Worm (Caenorhabditis elegans) whole organism, L4 larva: Measurements from ENCODE around the gene R102.6.

Experiments used
- D1046.2 ChIP-seq: fragments of 200-800 bp; sonication (Bioruptor generic); IDR thresholded peaks from 2 replicates; pipeline ENCODE4 v1.3.6; 2022; ENCODE audit warnings: missing genetic modification characterization, missing compliant biosample characterization
- F10B5.3 ChIP-seq: sonication (generic microtip); optimal IDR thresholded peaks from 2 replicates; lab custom pipeline; 2016; ENCODE audit warnings: mild to moderate bottlenecking, missing genetic modification characterization, missing compliant biosample characterization
- F49E8.2 ChIP-seq: sonication (generic microtip); optimal IDR thresholded peaks from 2 replicates; lab custom pipeline; 2016; ENCODE audit warnings: missing compliant biosample characterization, mild to moderate bottlenecking, missing genetic modification characterization, borderline replicate concordance
- R02D3.7 ChIP-seq: fragments of 150-350 bp; sonication (generic microtip); optimal IDR thresholded peaks from 3 replicates; lab custom pipeline; 2014; ENCODE audit warnings: missing biosample characterization, missing genetic modification characterization
- T20F7.1 ChIP-seq: fragments of 200-800 bp; sonication (Bioruptor generic); optimal IDR thresholded peaks from 2 replicates; lab custom pipeline; 2018; ENCODE audit warnings: mild to moderate bottlenecking, missing genetic modification characterization, missing compliant biosample characterization
- T26A8.4 ChIP-seq: fragments of 200-800 bp; sonication (Bioruptor generic); IDR thresholded peaks from 2 replicates; pipeline ENCODE4 v1.3.6; 2022; ENCODE audit warnings: missing genetic modification characterization, missing compliant biosample characterization
- Y5F2A.4 ChIP-seq: fragments of 200-800 bp; sonication (Bioruptor generic); optimal IDR thresholded peaks from 2 replicates; lab custom pipeline; 2018; ENCODE audit warnings: mild to moderate bottlenecking, missing genetic modification characterization, missing compliant biosample characterization
- ZK337.2 ChIP-seq: fragments of 200-800 bp; sonication (Bioruptor generic); IDR thresholded peaks from 2 replicates; pipeline ENCODE4 v1.3.6; 2022; ENCODE audit warnings: missing genetic modification reagents, missing genetic modification characterization, missing compliant biosample characterization
- aha-1 ChIP-seq: fragments of 150-350 bp; peaks from one replicate; lab custom pipeline; 2014; ENCODE audit warnings: missing biosample characterization, missing genetic modification characterization
- aly-2 ChIP-seq: sonication (generic microtip); optimal IDR thresholded peaks from 2 replicates; lab custom pipeline; 2018; ENCODE audit warnings: missing biosample characterization, missing genetic modification characterization
- ceh-20 ChIP-seq: fragments of 200-800 bp; sonication (Bioruptor generic); IDR thresholded peaks from 2 replicates; pipeline ENCODE4 v1.3.6; 2022; ENCODE audit warnings: missing genetic modification reagents, missing genetic modification characterization, missing compliant biosample characterization
- ceh-62 ChIP-seq: sonication (generic microtip); optimal IDR thresholded peaks from 2 replicates; lab custom pipeline; 2017; ENCODE audit warnings: missing biosample characterization, missing genetic modification characterization
- ces-1 ChIP-seq: fragments of 150-350 bp; sonication (generic microtip); optimal IDR thresholded peaks from 4 replicates; lab custom pipeline; 2014; ENCODE audit warnings: missing biosample characterization, missing genetic modification reagents, missing genetic modification characterization
- daf-19 ChIP-seq: fragments of 200-800 bp; sonication (Bioruptor generic); conservative IDR thresholded peaks from 2 replicates; pipeline ENCODE4 v1.3.6; 2022; ENCODE audit warnings: missing genetic modification characterization, missing compliant biosample characterization
- daf-8 ChIP-seq: fragments of 200-800 bp; sonication (Bioruptor generic); IDR thresholded peaks from 2 replicates; pipeline ENCODE4 v1.3.6; 2022; ENCODE audit warnings: missing genetic modification characterization, missing compliant biosample characterization
- dmd-6 ChIP-seq: fragments of 200-800 bp; sonication (Bioruptor generic); IDR thresholded peaks from 2 replicates; pipeline ENCODE4 v1.3.6; 2022; ENCODE audit warnings: missing genetic modification reagents, missing genetic modification characterization, missing compliant biosample characterization
- dmd-8 ChIP-seq: fragments of 200-800 bp; sonication (Bioruptor generic); IDR thresholded peaks from 2 replicates; pipeline ENCODE4 v1.3.6; 2022; ENCODE audit warnings: missing genetic modification characterization, missing compliant biosample characterization
- dpl-1 ChIP-seq: fragments of 150-350 bp; optimal IDR thresholded peaks from 2 replicates; lab custom pipeline; 2014; ENCODE audit warnings: missing biosample characterization, missing genetic modification reagents, missing genetic modification characterization
- egl-27 ChIP-seq: sonication (generic microtip); optimal IDR thresholded peaks from 3 replicates; lab custom pipeline; 2017; ENCODE audit warnings: missing biosample characterization, missing genetic modification reagents, missing genetic modification characterization
- egl-43 ChIP-seq: fragments of 200-800 bp; sonication (Bioruptor generic); IDR thresholded peaks from 2 replicates; pipeline ENCODE4 v1.3.6; 2022; ENCODE audit warnings: missing genetic modification reagents, missing genetic modification characterization, missing compliant biosample characterization
- hif-1 ChIP-seq, 2 experiments: sonication (generic microtip); optimal IDR thresholded peaks; 2 replicates each; lab custom pipeline; 2016 to 2017; ENCODE audit warnings: missing compliant biosample characterization in 2 of 2, missing genetic modification characterization in 2 of 2, missing genetic modification reagents in 2 of 2, missing genotype in 2 of 2, mild to moderate bottlenecking in 1 of 2
- hlh-11 ChIP-seq: fragments of 200-800 bp; sonication (Bioruptor generic); optimal IDR thresholded peaks from 2 replicates; lab custom pipeline; 2018; ENCODE audit warnings: mild to moderate bottlenecking, missing genetic modification characterization, missing compliant biosample characterization
- hmg-1.1 ChIP-seq: fragments of 200-800 bp; sonication (Bioruptor generic); IDR thresholded peaks from 2 replicates; pipeline ENCODE4 v1.3.6; 2022; ENCODE audit warnings: missing genetic modification reagents, missing genetic modification characterization, missing compliant biosample characterization
- jun-1 ChIP-seq: fragments of 150-350 bp; optimal IDR thresholded peaks from 2 replicates; lab custom pipeline; 2014; ENCODE audit warnings: missing biosample characterization, missing genetic modification reagents, missing genetic modification characterization
- lim-7 ChIP-seq: fragments of 200-800 bp; sonication (Bioruptor generic); IDR thresholded peaks from 2 replicates; pipeline ENCODE4 v1.3.6; 2022; ENCODE audit warnings: missing genetic modification characterization, missing compliant biosample characterization
- lin-39 ChIP-seq: fragments of 150-350 bp; optimal IDR thresholded peaks from 2 replicates; lab custom pipeline; 2014; ENCODE audit warnings: missing biosample characterization, missing genetic modification reagents, missing genetic modification characterization
- lsy-2 ChIP-seq, 2 experiments: fragments of 150-350 bp in 1 of 2; sonication (generic microtip) in 1 of 2; optimal IDR thresholded peaks; 2 replicates each; lab custom pipeline; 2014 to 2017; ENCODE audit warnings: missing biosample characterization in 2 of 2, missing genetic modification characterization in 2 of 2
- madf-5 ChIP-seq, 2 experiments: fragments of 200-800 bp; sonication (Bioruptor generic); IDR thresholded peaks; 2 replicates each; pipeline ENCODE4 v1.3.6; 2022; ENCODE audit warnings: missing compliant biosample characterization in 2 of 2, missing genetic modification characterization in 2 of 2
- madf-9 ChIP-seq: fragments of 200-800 bp; sonication (Bioruptor generic); conservative IDR thresholded peaks from 2 replicates; pipeline ENCODE4 v1.3.6; 2022; ENCODE audit warnings: missing genetic modification reagents, missing genetic modification characterization, missing compliant biosample characterization
- mdl-1 ChIP-seq, 2 experiments: fragments of 150-350 bp in 1 of 2; sonication (generic microtip) in 1 of 2; optimal IDR thresholded peaks; 2 replicates each; lab custom pipeline; 2014 to 2017; ENCODE audit warnings: missing biosample characterization in 2 of 2, missing genetic modification characterization in 2 of 2
- mes-2 ChIP-seq: sonication (generic microtip); optimal IDR thresholded peaks from 2 replicates; lab custom pipeline; 2016; ENCODE audit warnings: missing genotype, mild to moderate bottlenecking, missing genetic modification characterization, missing compliant biosample characterization; ENCODE audit not compliant: poor library complexity, severe bottlenecking
- nhr-25 ChIP-seq: sonication (generic microtip); optimal IDR thresholded peaks from 2 replicates; lab custom pipeline; 2017; ENCODE audit warnings: missing genetic modification characterization, mild to moderate bottlenecking, missing compliant biosample characterization, antibody characterized with exemption, moderate library complexity, borderline replicate concordance; ENCODE audit not compliant: insufficient read depth
- nhr-28 ChIP-seq: fragments of 150-350 bp; optimal IDR thresholded peaks from 2 replicates; lab custom pipeline; 2014; ENCODE audit warnings: missing biosample characterization, missing genetic modification characterization
- nhr-76 ChIP-seq: fragments of 150-350 bp; optimal IDR thresholded peaks from 2 replicates; lab custom pipeline; 2014; ENCODE audit warnings: missing biosample characterization, missing genetic modification characterization
- pha-4 ChIP-seq, 2 experiments: fragments of 150-350 bp in 1 of 2; fragments of 200-800 bp in 1 of 2; sonication (Bioruptor generic) in 1 of 2; IDR thresholded peaks in 1 of 2; optimal IDR thresholded peaks in 1 of 2; 2 replicates each; pipeline versions ENCODE4 v1.3.6 to Lab custom; 2014 to 2022; ENCODE audit warnings: missing genetic modification characterization in 2 of 2, missing genetic modification reagents in 2 of 2, missing biosample characterization in 1 of 2, missing compliant biosample characterization in 1 of 2
- php-3 ChIP-seq: fragments of 200-800 bp; sonication (Bioruptor generic); IDR thresholded peaks from 2 replicates; pipeline ENCODE4 v1.3.6; 2022; ENCODE audit warnings: missing genetic modification reagents, missing genetic modification characterization, missing compliant biosample characterization
- pqm-1 ChIP-seq: sonication (generic microtip); optimal IDR thresholded peaks from 2 replicates; lab custom pipeline; 2017; ENCODE audit warnings: missing biosample characterization, missing genetic modification characterization
- saeg-2 ChIP-seq: fragments of 200-800 bp; sonication (Bioruptor generic); IDR thresholded peaks from 2 replicates; pipeline ENCODE4 v1.3.6; 2022; ENCODE audit warnings: missing genetic modification reagents, missing genetic modification characterization, missing compliant biosample characterization
- skn-1 ChIP-seq: fragments of 150-350 bp; optimal IDR thresholded peaks from 2 replicates; lab custom pipeline; 2014; ENCODE audit warnings: missing biosample characterization, missing genetic modification characterization
- snpc-4 ChIP-seq: fragments of 150-350 bp; optimal IDR thresholded peaks from 2 replicates; lab custom pipeline; 2014; ENCODE audit warnings: missing biosample characterization, missing genetic modification characterization
- spr-3 ChIP-seq: fragments of 200-800 bp; sonication (Bioruptor generic); optimal IDR thresholded peaks from 2 replicates; lab custom pipeline; 2018; ENCODE audit warnings: mild to moderate bottlenecking, missing genetic modification characterization, missing compliant biosample characterization
- unc-130 ChIP-seq: sonication (generic microtip); optimal IDR thresholded peaks from 2 replicates; lab custom pipeline; 2016; ENCODE audit warnings: missing genetic modification reagents, missing genetic modification characterization, missing compliant biosample characterization
- unc-39 ChIP-seq: sonication (generic microtip); optimal IDR thresholded peaks from 2 replicates; lab custom pipeline; 2017; ENCODE audit warnings: missing biosample characterization, missing genetic modification characterization
- vab-7 ChIP-seq: fragments of 200-800 bp; sonication (Bioruptor generic); IDR thresholded peaks from 2 replicates; pipeline ENCODE4 v1.3.6; 2022; ENCODE audit warnings: missing genetic modification reagents, missing genetic modification characterization, missing compliant biosample characterization
- zfp-2 ChIP-seq: sonication (generic microtip); optimal IDR thresholded peaks from 2 replicates; lab custom pipeline; 2016; ENCODE audit warnings: mild to moderate bottlenecking, missing genetic modification characterization, missing compliant biosample characterization
- zfp-3 ChIP-seq: fragments of 200-800 bp; sonication (Bioruptor generic); conservative IDR thresholded peaks from 2 replicates; pipeline ENCODE4 v1.3.6; 2022; ENCODE audit warnings: missing genetic modification reagents, missing genetic modification characterization, missing compliant biosample characterization
- zip-11 ChIP-seq: fragments of 200-800 bp; sonication (Bioruptor generic); IDR thresholded peaks from 2 replicates; pipeline ENCODE4 v1.3.6; 2022; ENCODE audit warnings: missing genetic modification characterization, missing compliant biosample characterization
- ztf-11 ChIP-seq: fragments of 150-350 bp; optimal IDR thresholded peaks from 2 replicates; lab custom pipeline; 2014; ENCODE audit warnings: missing biosample characterization, missing genetic modification characterization
- ztf-7 ChIP-seq: fragments of 150-350 bp; optimal IDR thresholded peaks from 2 replicates; lab custom pipeline; 2014; ENCODE audit warnings: missing biosample characterization, missing genetic modification characterization

R102.6 gene

DNA sequence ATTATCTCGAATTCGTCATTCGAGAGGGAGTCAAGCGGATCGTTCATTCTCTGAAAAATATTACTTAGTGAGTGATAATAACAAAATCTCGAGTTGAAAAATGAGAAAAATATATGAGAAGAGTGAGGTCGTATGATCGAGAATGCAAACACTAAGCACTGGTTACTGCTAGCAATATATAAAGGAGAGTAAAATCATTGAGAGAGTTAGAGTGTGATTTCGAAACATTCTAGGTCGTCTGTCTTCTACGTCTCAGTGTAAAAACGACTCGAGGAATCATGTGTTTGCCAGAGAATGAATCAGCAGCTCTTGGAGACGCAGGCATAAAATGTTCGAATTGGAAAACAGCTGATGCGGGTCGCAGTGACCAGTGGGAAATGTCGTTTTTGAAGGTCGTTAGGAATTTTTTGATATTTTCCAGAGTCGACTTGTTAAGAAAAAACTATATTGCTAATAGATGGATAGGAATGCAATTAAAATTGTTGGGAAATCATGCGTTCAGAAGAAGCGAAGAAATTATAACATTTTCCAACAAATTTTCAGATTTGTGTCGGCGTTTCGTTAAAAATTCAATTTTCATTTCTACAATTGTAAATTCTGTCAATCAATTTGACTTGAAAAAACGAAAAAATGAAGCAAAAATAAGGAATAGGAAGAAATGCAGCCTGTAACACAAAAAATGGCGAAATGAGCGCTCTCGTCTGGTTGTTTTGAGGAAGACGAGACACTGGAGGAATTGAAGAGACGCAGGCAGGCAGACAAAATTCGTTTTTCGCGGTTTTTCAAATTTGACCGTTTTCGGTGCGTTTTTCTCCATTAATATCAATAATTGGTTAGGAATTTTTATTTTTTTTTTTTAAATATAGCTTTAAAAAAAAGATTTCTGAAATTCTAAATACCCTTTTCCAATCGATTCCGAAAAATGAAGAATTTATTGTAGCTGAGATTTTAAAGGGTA lies 8.7 kb downstream of the R102.6 start, which contains the start of gene allo-1 (continued):
- TF ChIP-seq unc-130 (no peak), T20F7.1 (GFP tag; lab: Kevin White, UChicago) (peak; percentile 30), egl-43 (GFP tag; lab: Robert Waterston, UW) (no peak), dmd-6 (GFP tag; lab: Robert Waterston, UW) (peak; percentile 78), lim-7 (GFP tag; lab: Robert Waterston, UW) (no peak), lin-39 (tag; lab: Kevin White, UChicago) (no peak), T26A8.4 (GFP tag; lab: Robert Waterston, UW) (no peak), vab-7 (no peak), skn-1 (tag; lab: Kevin White, UChicago) (no peak), lsy-2 (tag; optimal IDR thresholded peaks at IDR 0.05; lab: Kevin White, UChicago) (peak; percentile 35 to 68), daf-19 (GFP tag; lab: Robert Waterston, UW) (no peak), ztf-11 (tag; lab: Kevin White, UChicago) (no peak), ceh-20 (GFP tag; lab: Robert Waterston, UW) (no peak), ztf-7 (tag; lab: Kevin White, UChicago) (no peak), dmd-8 (GFP tag; lab: Robert Waterston, UW) (no peak), aly-2 (no peak), F49E8.2 (tag; lab: Kevin White, UChicago) (no peak), jun-1 (peak; percentile 62), unc-39 (tag; lab: Kevin White, UChicago) (no peak), saeg-2 (GFP tag; lab: Robert Waterston, UW) (no peak), zip-11 (GFP tag; lab: Robert Waterston, UW) (no peak), nhr-28 (tag; lab: Kevin White, UChicago) (peak; percentile 80), ceh-62 (tag; lab: Kevin White, UChicago) (no peak), Y5F2A.4 (no peak), mdl-1 (tag; optimal IDR thresholded peaks at IDR 0.05; lab: Kevin White, UChicago) (peak; percentile 15 to 83), aha-1 (tag; lab: Kevin White, UChicago) (peak; percentile 92), hmg-1.1 (GFP tag; lab: Robert Waterston, UW) (peak; percentile 26; the same call in 1 of the 2 replicates), php-3 (GFP tag; lab: Robert Waterston, UW) (no peak), zfp-3 (no peak), spr-3 (GFP tag; lab: Kevin White, UChicago) (no peak), ces-1 (no peak), snpc-4 (no peak), R02D3.7 (tag; lab: Kevin White, UChicago) (no peak), daf-8 (no peak), D1046.2 (no peak), madf-5 (GFP tag; IDR thresholded peaks at IDR 0.05; lab: Robert Waterston, UW) (no peak), mes-2 (tag; lab: Kevin White, UChicago) (no peak), dpl-1 (peak; percentile 82), pha-4 (GFP tag; IDR thresholded peaks at IDR 0.05; lab: Robert Waterston, UW) (0 out of 2 replicates have a peak, but pooled peaks have one; percentile 47), pha-4 (tag; optimal IDR thresholded peaks at IDR 0.05; lab: Kevin White, UChicago) (no peak), pqm-1 (tag; lab: Kevin White, UChicago) (peak; percentile 7), madf-9 (no peak), hif-1 (tag; optimal IDR thresholded peaks at IDR 0.05; lab: Kevin White, UChicago) (peak in 1 of 2 experiments; percentile 56), egl-27 (tag; lab: Kevin White, UChicago) (no peak), hlh-11 (tag; lab: Kevin White, UChicago) (peak; percentile 94), F10B5.3 (no peak), zfp-2 (tag; lab: Kevin White, UChicago) (no peak), nhr-25 (tag; lab: Kevin White, UChicago) (no peak), nhr-76 (tag; lab: Kevin White, UChicago) (no peak), ZK337.2 (GFP tag; lab: Robert Waterston, UW) (no peak)
